Fruit fly (Drosophila melanogaster): ENCODE measurements around the gene CG42659.

DNA sequence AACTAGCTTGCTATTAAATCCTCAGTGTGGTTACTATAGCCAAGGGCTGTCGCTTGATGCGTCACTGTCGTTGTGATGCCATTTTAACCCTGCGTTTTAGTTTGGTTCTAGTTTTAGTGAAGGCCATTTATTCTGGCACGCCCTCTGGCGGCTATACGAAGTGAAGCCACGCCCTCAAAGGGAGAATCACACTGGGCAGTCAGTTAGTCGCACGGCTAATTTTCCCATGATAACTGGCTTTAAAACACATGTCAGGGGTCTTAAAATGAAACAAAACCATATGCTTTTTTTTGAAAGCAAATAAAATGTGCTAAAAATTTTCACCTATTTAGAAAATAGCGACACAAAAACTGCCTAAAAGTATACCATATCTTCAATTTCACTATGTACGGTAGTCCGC is 25.6 kb downstream of the CG42659 start:
- no peak for TF ChIP-seq CG8478 (optimal IDR thresholded peaks at IDR 0.05)
- TF ChIP-seq CTCF (optimal IDR thresholded peaks at IDR 0.05), result peak; percentile 79 to 80

Data from S2 (cell line).